Fruit fly (Drosophila melanogaster) whole organism, embryonic: ENCODE data around the gene CG44158.

ENCODE experiments used
- Adf1 ChIP-seq: fragments of 200-800 bp; sonication (Bioruptor generic); IDR thresholded peaks from 2 replicates; pipeline ENCODE4 v1.3.6; 2022; ENCODE audit warnings: missing biosample characterization, missing genetic modification characterization
- CG10209 ChIP-seq: fragments of 200-800 bp; sonication (Bioruptor generic); optimal IDR thresholded peaks from 3 replicates; lab custom pipeline; 2017; ENCODE audit warnings: missing biosample characterization, mild to moderate bottlenecking, missing genetic modification characterization, missing genetic modification reagents
- CG10462 ChIP-seq: fragments of 200-800 bp; sonication (Bioruptor generic); optimal IDR thresholded peaks from 2 replicates; lab custom pipeline; 2016; ENCODE audit warnings: missing biosample characterization, missing genetic modification characterization
- CG10565 ChIP-seq: fragments of 200-800 bp; sonication (Bioruptor generic); optimal IDR thresholded peaks from 3 replicates; lab custom pipeline; 2016; ENCODE audit warnings: missing biosample characterization, mild to moderate bottlenecking, missing genetic modification characterization
- CG10959 ChIP-seq: fragments of 200-800 bp; sonication (Bioruptor generic); IDR thresholded peaks from 2 replicates; pipeline ENCODE4 v1.3.6; 2022; ENCODE audit warnings: missing biosample characterization, missing genetic modification characterization
- CG11093 ChIP-seq: fragments of 200-800 bp; sonication (Bioruptor generic); IDR thresholded peaks from 3 replicates; pipeline ENCODE4 v1.3.6; 2022; ENCODE audit warnings: missing biosample characterization, missing genetic modification characterization
- CG11696 ChIP-seq: fragments of 200-800 bp; sonication (Bioruptor generic); IDR thresholded peaks from 2 replicates; pipeline ENCODE4 v1.3.6; 2022; ENCODE audit warnings: missing biosample characterization, missing genetic modification characterization
- CG1233 ChIP-seq: fragments of 200-800 bp; sonication (Bioruptor generic); optimal IDR thresholded peaks from 4 replicates; lab custom pipeline; 2018; ENCODE audit warnings: missing biosample characterization, mild to moderate bottlenecking, missing genetic modification characterization
- CG14710 ChIP-seq: fragments of 200-800 bp; sonication (Bioruptor generic); optimal IDR thresholded peaks from 3 replicates; lab custom pipeline; 2019; ENCODE audit warnings: missing biosample characterization, mild to moderate bottlenecking, missing genetic modification characterization, moderate library complexity
- CG1529 ChIP-seq: fragments of 200-800 bp; sonication (Bioruptor generic); optimal IDR thresholded peaks from 3 replicates; lab custom pipeline; 2018; ENCODE audit warnings: missing biosample characterization, missing genetic modification characterization
- CG1603 ChIP-seq: fragments of 200-800 bp; sonication (Bioruptor generic); optimal IDR thresholded peaks from 2 replicates; lab custom pipeline; 2019; ENCODE audit warnings: missing biosample characterization, mild to moderate bottlenecking, missing genetic modification characterization, moderate library complexity
- CG17328 ChIP-seq: fragments of 200-800 bp; sonication (Bioruptor generic); IDR thresholded peaks from 2 replicates; pipeline ENCODE4 v1.3.6; 2022; ENCODE audit warnings: missing biosample characterization, missing genetic modification characterization
- CG17359 ChIP-seq: fragments of 200-800 bp; sonication (Bioruptor generic); optimal IDR thresholded peaks from 3 replicates; lab custom pipeline; 2018; ENCODE audit warnings: missing biosample characterization, mild to moderate bottlenecking, missing genetic modification characterization, moderate library complexity
- CG17612 ChIP-seq: fragments of 200-800 bp; sonication (Bioruptor generic); IDR thresholded peaks from 2 replicates; pipeline ENCODE4 v1.3.6; 2022; ENCODE audit warnings: missing biosample characterization, missing genetic modification characterization
- CG2129 ChIP-seq: fragments of 200-800 bp; sonication (Bioruptor generic); IDR thresholded peaks from 2 replicates; pipeline ENCODE4 v1.3.6; 2022; ENCODE audit warnings: missing biosample characterization, missing genetic modification characterization; ENCODE audit not compliant: partially characterized antibody
- CG3847 ChIP-seq: fragments of 200-800 bp; sonication (Bioruptor generic); IDR thresholded peaks from 2 replicates; pipeline ENCODE4 v1.3.6; 2022; ENCODE audit warnings: missing biosample characterization, missing genetic modification characterization
- CG42726 ChIP-seq: fragments of 200-800 bp; sonication (Bioruptor generic); IDR thresholded peaks from 2 replicates; pipeline ENCODE4 v1.3.6; 2022; ENCODE audit warnings: missing biosample characterization, missing genetic modification characterization; ENCODE audit not compliant: partially characterized antibody
- CG4282 ChIP-seq: fragments of 200-800 bp; sonication (Bioruptor generic); optimal IDR thresholded peaks from 2 replicates; lab custom pipeline; 2016; ENCODE audit warnings: missing biosample characterization, missing genetic modification characterization
- CG43689 ChIP-seq: fragments of 200-800 bp; sonication (Bioruptor generic); IDR thresholded peaks from 2 replicates; pipeline ENCODE4 v1.3.6; 2022; ENCODE audit warnings: missing biosample characterization, missing genetic modification characterization
- CG4404 ChIP-seq: fragments of 200-800 bp; sonication (Bioruptor generic); IDR thresholded peaks from 2 replicates; pipeline ENCODE4 v1.3.6; 2022; ENCODE audit warnings: missing biosample characterization, missing genetic modification characterization
- CG7987 ChIP-seq: fragments of 200-800 bp; sonication (Bioruptor generic); optimal IDR thresholded peaks from 2 replicates; lab custom pipeline; 2018; ENCODE audit warnings: missing biosample characterization, mild to moderate bottlenecking, missing genetic modification characterization, moderate library complexity
- CG8281 ChIP-seq: fragments of 200-800 bp; sonication (Bioruptor generic); optimal IDR thresholded peaks from 2 replicates; lab custom pipeline; 2018; ENCODE audit warnings: missing biosample characterization, mild to moderate bottlenecking, missing genetic modification characterization, moderate library complexity
- CG8478 ChIP-seq: fragments of >200 bp; optimal IDR thresholded peaks from 2 replicates; lab custom pipeline; 2018
- CG9817 ChIP-seq: fragments of 200-800 bp; sonication (Bioruptor generic); optimal IDR thresholded peaks from 2 replicates; lab custom pipeline; 2018; ENCODE audit warnings: missing biosample characterization, mild to moderate bottlenecking, missing genetic modification characterization, moderate library complexity
- Dad ChIP-seq: fragments of 200-800 bp; sonication (Bioruptor generic); optimal IDR thresholded peaks from 3 replicates; lab custom pipeline; 2016; ENCODE audit warnings: missing biosample characterization, missing genetic modification characterization
- Kr ChIP-seq: fragments of 200-800 bp; sonication (Bioruptor generic); optimal IDR thresholded peaks from 2 replicates; lab custom pipeline; 2017; ENCODE audit warnings: missing biosample characterization, mild to moderate bottlenecking, missing genetic modification characterization
- MESR4 ChIP-seq: fragments of 200-800 bp; sonication (Bioruptor generic); optimal IDR thresholded peaks from 2 replicates; lab custom pipeline; 2018; ENCODE audit warnings: missing biosample characterization, mild to moderate bottlenecking, missing genetic modification characterization, moderate library complexity
- Mad ChIP-seq: fragments of 200-800 bp; sonication (Bioruptor generic); optimal IDR thresholded peaks from 2 replicates; lab custom pipeline; 2016; ENCODE audit warnings: missing biosample characterization, missing genetic modification characterization
- NC2β ChIP-seq: fragments of 200-800 bp; sonication (Bioruptor generic); optimal IDR thresholded peaks from 2 replicates; lab custom pipeline; 2016; ENCODE audit warnings: missing biosample characterization, missing genetic modification characterization
- Nf-YB ChIP-seq: fragments of 200-800 bp; sonication (Bioruptor generic); optimal IDR thresholded peaks from 3 replicates; lab custom pipeline; 2019; ENCODE audit warnings: missing biosample characterization, mild to moderate bottlenecking, missing genetic modification characterization, moderate library complexity
- Rx ChIP-seq: fragments of 200-800 bp; sonication (Bioruptor generic); IDR thresholded peaks from 2 replicates; pipeline ENCODE4 v1.3.6; 2022; ENCODE audit warnings: missing biosample characterization, missing genetic modification characterization
- Sin3A ChIP-seq: fragments of >200 bp; optimal IDR thresholded peaks from 2 replicates; lab custom pipeline; 2018
- Six4 ChIP-seq: fragments of 200-800 bp; sonication (Bioruptor generic); optimal IDR thresholded peaks from 2 replicates; lab custom pipeline; 2016; ENCODE audit warnings: missing biosample characterization, missing genetic modification characterization
- cad ChIP-seq: fragments of >200 bp; optimal IDR thresholded peaks from 2 replicates; lab custom pipeline; 2017; ENCODE audit warnings: missing biosample characterization, missing genetic modification characterization
- cg ChIP-seq: fragments of 200-800 bp; sonication (Bioruptor generic); optimal IDR thresholded peaks from 3 replicates; lab custom pipeline; 2019; ENCODE audit warnings: missing biosample characterization, mild to moderate bottlenecking, missing genetic modification characterization, moderate library complexity
- chm ChIP-seq: fragments of 200-800 bp; sonication (Bioruptor generic); IDR thresholded peaks from 2 replicates; pipeline ENCODE4 v1.3.6; 2022; ENCODE audit warnings: missing biosample characterization, missing genetic modification characterization
- disco-r ChIP-seq: fragments of 200-800 bp; sonication (Bioruptor generic); optimal IDR thresholded peaks from 2 replicates; lab custom pipeline; 2016; ENCODE audit warnings: missing biosample characterization, missing genetic modification characterization
- ewg ChIP-seq: fragments of 200-800 bp; sonication (Bioruptor generic); optimal IDR thresholded peaks from 3 replicates; lab custom pipeline; 2017; ENCODE audit warnings: mild to moderate bottlenecking, missing biosample characterization, missing genetic modification reagents, missing genetic modification characterization
- exex ChIP-seq: fragments of 200-800 bp; sonication (Bioruptor generic); optimal IDR thresholded peaks from 4 replicates; lab custom pipeline; 2018; ENCODE audit warnings: missing biosample characterization, mild to moderate bottlenecking, missing genetic modification characterization, moderate library complexity
- gcm ChIP-seq: fragments of 200-800 bp; sonication (Bioruptor generic); optimal IDR thresholded peaks from 2 replicates; lab custom pipeline; 2019; ENCODE audit warnings: missing biosample characterization, mild to moderate bottlenecking, missing genetic modification characterization, moderate library complexity
- hkb ChIP-seq, 2 experiments: fragments of 200-800 bp in 1 of 2; fragments of >200 bp in 1 of 2; sonication (Bioruptor generic) in 1 of 2; IDR thresholded peaks in 1 of 2; optimal IDR thresholded peaks in 1 of 2; 2 replicates each; pipeline versions ENCODE4 v1.3.6 to Lab custom; 2017 to 2022; ENCODE audit warnings: missing biosample characterization in 1 of 2, missing genetic modification characterization in 1 of 2
- jigr1 ChIP-seq: fragments of 200-800 bp; sonication (Bioruptor generic); IDR thresholded peaks from 3 replicates; pipeline ENCODE4 v1.3.6; 2022; ENCODE audit warnings: missing biosample characterization, missing genetic modification characterization
- kay ChIP-seq: fragments of 200-800 bp; sonication (Bioruptor generic); optimal IDR thresholded peaks from 2 replicates; lab custom pipeline; 2016; ENCODE audit warnings: missing biosample characterization, missing genetic modification characterization
- lilli ChIP-seq: fragments of 200-800 bp; sonication (Bioruptor generic); optimal IDR thresholded peaks from 3 replicates; lab custom pipeline; 2016; ENCODE audit warnings: missing biosample characterization, missing genetic modification characterization
- nmo ChIP-seq: fragments of 200-800 bp; sonication (Bioruptor generic); optimal IDR thresholded peaks from 2 replicates; lab custom pipeline; 2018; ENCODE audit warnings: missing biosample characterization, mild to moderate bottlenecking, missing genetic modification characterization, moderate library complexity
- phol ChIP-seq: fragments of 200-800 bp; sonication (Bioruptor generic); optimal IDR thresholded peaks from 3 replicates; lab custom pipeline; 2018; ENCODE audit warnings: missing biosample characterization, mild to moderate bottlenecking, missing genetic modification characterization, moderate library complexity
- slou ChIP-seq: fragments of 200-800 bp; sonication (Bioruptor generic); optimal IDR thresholded peaks from 3 replicates; lab custom pipeline; 2016; ENCODE audit warnings: missing biosample characterization, missing genetic modification characterization
- slp2 ChIP-seq: fragments of 200-800 bp; sonication (Bioruptor generic); optimal IDR thresholded peaks from 2 replicates; lab custom pipeline; 2016; ENCODE audit warnings: missing biosample characterization, missing genetic modification characterization
- unc-4 ChIP-seq: fragments of 200-800 bp; sonication (Bioruptor generic); IDR thresholded peaks from 2 replicates; pipeline ENCODE4 v1.3.6; 2022; ENCODE audit warnings: missing biosample characterization, missing genetic modification characterization; ENCODE audit not compliant: partially characterized antibody
- wor ChIP-seq: fragments of 200-800 bp; sonication (Bioruptor generic); IDR thresholded peaks from 2 replicates; pipeline ENCODE4 v1.3.6; 2022; ENCODE audit warnings: missing biosample characterization, missing genetic modification characterization

CG44158 gene

DNA sequence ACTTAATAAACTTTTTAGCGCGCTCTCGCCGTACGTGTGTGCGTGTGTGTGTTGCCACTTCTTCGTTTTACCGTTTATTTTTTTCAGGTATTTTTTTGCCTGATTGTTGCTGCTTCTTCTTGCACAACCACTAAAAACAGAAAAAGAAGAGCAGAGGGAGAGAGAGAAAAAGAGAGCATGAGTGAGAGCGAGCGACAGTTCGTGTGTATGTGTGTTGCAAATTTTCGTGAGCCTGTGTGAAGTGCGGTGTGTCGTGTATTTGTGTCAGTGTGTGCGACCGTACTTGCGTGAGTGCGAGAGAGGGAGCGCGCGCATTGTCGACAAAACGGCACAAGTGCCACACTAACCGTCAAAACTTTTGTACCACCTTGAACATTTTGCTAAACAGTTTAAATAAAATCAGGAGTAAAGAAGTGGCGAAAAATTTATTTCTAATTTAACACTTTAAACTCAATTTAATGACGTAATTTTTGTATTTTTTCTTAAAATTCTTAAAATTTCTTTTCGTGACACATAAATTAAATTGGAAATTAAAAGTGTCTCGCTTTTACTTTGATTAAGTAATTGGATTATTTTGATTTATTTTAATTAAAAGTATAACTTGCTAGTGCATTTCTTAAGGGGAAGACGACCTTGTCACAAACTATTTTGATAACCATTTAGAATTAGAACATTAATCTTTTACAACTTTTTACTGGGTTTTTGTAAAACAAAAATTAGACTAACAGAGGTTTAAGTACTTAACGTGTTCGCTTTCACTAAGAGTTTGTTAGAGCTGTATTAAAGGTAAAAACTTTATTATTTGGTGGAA is 11.4 kb upstream of the CG44158 start (continued):
- no peak for TF ChIP-seq hkb (optimal IDR thresholded peaks at IDR 0.05; lab: Kevin White, UChicago)
- TF ChIP-seq hkb (GFP tag; IDR thresholded peaks at IDR 0.05; lab: Robert Waterston, UW): no peak
- TF ChIP-seq CG1603 (tag; lab: Kevin White, UChicago): peak; percentile 28
- no peak for TF ChIP-seq cad (GFP tag; lab: Kevin White, UChicago)
- TF ChIP-seq ewg (GFP tag; lab: Kevin White, UChicago): peak; percentile 65
- no peak for TF ChIP-seq disco-r
- peak; percentile 37; the same call in 2 of the 3 replicates for TF ChIP-seq CG11093 (GFP tag; lab: Robert Waterston, UW)
- TF ChIP-seq Six4: peak; percentile 19
- no peak for TF ChIP-seq CG10565
- peak; percentile 60 for TF ChIP-seq phol (tag; lab: Kevin White, UChicago)
- no peak for TF ChIP-seq Adf1 (GFP tag; lab: Robert Waterston, UW)
- no peak for TF ChIP-seq wor (GFP tag; lab: Robert Waterston, UW)
- TF ChIP-seq CG8478 (lab: Kevin White, UChicago): peak; percentile 29
- peak; percentile 50 for TF ChIP-seq CG14710
- TF ChIP-seq CG8281 (tag; lab: Kevin White, UChicago): peak; percentile 5
- no peak for TF ChIP-seq Dad (GFP tag; lab: Kevin White, UChicago)
- no peak for TF ChIP-seq CG4404
- TF ChIP-seq NC2β (GFP tag; lab: Kevin White, UChicago): no peak
- TF ChIP-seq Kr (GFP tag; lab: Kevin White, UChicago): no peak
- TF ChIP-seq CG4282 (GFP tag; lab: Kevin White, UChicago): no peak
- no peak for TF ChIP-seq CG17612 (GFP tag; lab: Robert Waterston, UW)
- TF ChIP-seq nmo (GFP tag; lab: Kevin White, UChicago): peak; percentile 76
- no peak for TF ChIP-seq CG11696 (GFP tag; lab: Robert Waterston, UW)
- peak; percentile 19 for TF ChIP-seq exex (tag; lab: Kevin White, UChicago)
- no peak for TF ChIP-seq slou (GFP tag; lab: Kevin White, UChicago)
- no peak for TF ChIP-seq gcm (GFP tag; lab: Kevin White, UChicago)
- no peak for TF ChIP-seq Mad (GFP tag; lab: Kevin White, UChicago)
- no peak for TF ChIP-seq unc-4 (GFP tag; lab: Robert Waterston, UW)
- TF ChIP-seq kay (GFP tag; lab: Kevin White, UChicago): peak; percentile 32
- no peak for TF ChIP-seq CG2129 (GFP tag; lab: Robert Waterston, UW)
- TF ChIP-seq Nf-YB: peak; percentile 31
- TF ChIP-seq MESR4 (GFP tag; lab: Kevin White, UChicago): peak; percentile 40
- TF ChIP-seq Sin3A: no peak
- no peak for TF ChIP-seq jigr1
- peak; percentile 66 for TF ChIP-seq CG17359 (tag; lab: Kevin White, UChicago)
- peak; percentile 38 for TF ChIP-seq CG1529 (GFP tag; lab: Kevin White, UChicago)
- TF ChIP-seq CG10209 (GFP tag; lab: Kevin White, UChicago): peak; percentile 53
- peak; percentile 50 for TF ChIP-seq CG9817 (tag; lab: Kevin White, UChicago)
- no peak for TF ChIP-seq chm (GFP tag; lab: Robert Waterston, UW)
- peak; percentile 99 for TF ChIP-seq cg
- TF ChIP-seq CG10959 (GFP tag; lab: Robert Waterston, UW): no peak
- TF ChIP-seq CG7987 (GFP tag; lab: Kevin White, UChicago): peak; percentile 3
- peak; percentile 73 for TF ChIP-seq CG1233
- TF ChIP-seq slp2 (GFP tag; lab: Kevin White, UChicago): peak; percentile 50
- no peak for TF ChIP-seq CG43689
- TF ChIP-seq CG10462 (GFP tag; lab: Kevin White, UChicago): peak; percentile 4
- TF ChIP-seq CG3847 (GFP tag; lab: Robert Waterston, UW): no peak
- TF ChIP-seq CG42726: no peak
- TF ChIP-seq lilli (GFP tag; lab: Kevin White, UChicago): peak; percentile 41
- no peak for TF ChIP-seq CG17328 (GFP tag; lab: Robert Waterston, UW)
- TF ChIP-seq Rx: no peak
